Fruit fly (Drosophila melanogaster) whole organism, embryonic: ENCODE measurements around the gene CG13309.

Source experiments
- Lpt ChIP-seq: fragments of >200 bp; optimal IDR thresholded peaks from 2 replicates; lab custom pipeline; 2018; ENCODE audit warnings: missing biosample characterization, missing genetic modification characterization
- psq ChIP-seq: fragments of 200-800 bp; sonication (Bioruptor generic); optimal IDR thresholded peaks from 2 replicates; lab custom pipeline; 2017; ENCODE audit warnings: missing biosample characterization, missing genetic modification characterization

DNA sequence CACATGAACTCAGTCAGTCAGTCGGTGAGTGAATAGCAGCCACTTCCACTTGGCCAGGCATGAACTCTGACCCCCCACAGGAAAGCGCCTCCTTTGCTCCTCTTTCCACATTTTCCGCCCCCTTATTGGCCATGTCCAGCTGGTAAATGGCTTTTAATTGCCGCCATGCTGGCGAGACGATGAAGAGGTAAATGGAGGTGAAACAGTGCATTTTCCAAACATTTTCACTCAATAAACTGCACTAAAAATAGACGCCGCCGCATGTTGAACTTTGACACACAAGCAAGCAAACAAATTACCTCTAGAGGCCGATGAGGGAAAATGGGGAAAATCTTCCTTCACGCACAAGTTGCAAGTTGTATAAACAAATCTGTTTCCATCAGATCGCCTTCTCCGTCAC, 39.6 kb downstream of the CG13309 start:
- TF ChIP-seq Lpt (GFP tag; lab: Kevin White, UChicago), result no peak
- TF ChIP-seq psq (GFP tag; lab: Kevin White, UChicago), result no peak
